Worm (Caenorhabditis elegans): ENCODE data around the gene srx-51.

DNA sequence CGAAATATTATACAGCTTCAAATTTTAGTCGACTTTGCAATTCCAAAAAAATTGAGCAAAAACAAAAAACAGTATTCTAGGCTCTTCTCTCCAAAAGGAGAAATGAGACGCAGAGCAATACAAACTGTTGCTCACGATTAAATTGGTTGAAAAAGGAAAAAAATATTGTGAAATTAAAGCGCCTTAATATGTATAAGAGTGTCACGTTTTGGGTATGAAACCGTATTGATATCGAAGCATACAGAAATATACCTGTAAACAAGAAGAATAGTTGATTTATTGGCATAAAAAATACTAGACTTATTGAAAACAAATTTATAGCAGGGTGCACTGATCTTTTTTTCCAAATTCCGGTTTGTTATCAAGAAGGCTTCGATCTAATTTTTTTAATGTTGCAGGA is 15.9 kb upstream of the srx-51 start, which contains the start of gene M01B2.13:
- no peak for TF ChIP-seq pqm-1 (tag; optimal IDR thresholded peaks at IDR 0.05)
- TF ChIP-seq mdl-1 (tag; optimal IDR thresholded peaks at IDR 0.05), result no peak
- no peak for TF ChIP-seq nhr-237 (tag; optimal IDR thresholded peaks at IDR 0.05)
- TF ChIP-seq jun-1 (tag; optimal IDR thresholded peaks at IDR 0.05), result no peak
- TF ChIP-seq mml-1 (tag; optimal IDR thresholded peaks at IDR 0.05), result no peak
- no peak for TF ChIP-seq snpc-4 (tag; optimal IDR thresholded peaks at IDR 0.05)
- no peak for TF ChIP-seq zag-1 (tag; optimal IDR thresholded peaks at IDR 0.05)
- no peak for TF ChIP-seq fos-1 (tag; optimal IDR thresholded peaks at IDR 0.05)
